Fruit fly (Drosophila melanogaster): ENCODE measurements around the gene Tdrd3.

Tdrd3 gene

dm6 chr3L:14757464-14758384 lies 28.9 kb upstream of the Tdrd3 start, which contains the start of gene CG42507 (continued):
- TF ChIP-seq exex (tag; optimal IDR thresholded peaks at IDR 0.05), result peak; percentile 43
- TF ChIP-seq gcm2 (GFP tag; optimal IDR thresholded peaks at IDR 0.05), result no peak
- peak; percentile 30 for TF ChIP-seq tap (tag; optimal IDR thresholded peaks at IDR 0.05)
- TF ChIP-seq CG3163 (GFP tag; optimal IDR thresholded peaks at IDR 0.05), result peak; percentile 91
- no peak for TF ChIP-seq CG13123 (GFP tag; optimal IDR thresholded peaks at IDR 0.05)
- no peak for TF ChIP-seq CG7963 (GFP tag; IDR thresholded peaks at IDR 0.05; ENCODE audit: partially characterized antibody)
- no peak for TF ChIP-seq jigr1 (GFP tag; IDR thresholded peaks at IDR 0.05)
- TF ChIP-seq lola (GFP tag; optimal IDR thresholded peaks at IDR 0.05), result no peak
- TF ChIP-seq Optix (GFP tag; IDR thresholded peaks at IDR 0.05), result no peak
- peak; percentile 19; the same call in 1 of the 2 replicates for TF ChIP-seq ranshi (GFP tag; IDR thresholded peaks at IDR 0.05)
- no peak; the same call in 2 of the 3 replicates for TF ChIP-seq gce (GFP tag; IDR thresholded peaks at IDR 0.05)
- peak; percentile 3 for TF ChIP-seq Dip3 (GFP tag; optimal IDR thresholded peaks at IDR 0.05)
- peak; percentile 46 for TF ChIP-seq Mes4 (GFP tag; optimal IDR thresholded peaks at IDR 0.05)
- TF ChIP-seq Dfd (GFP tag; optimal IDR thresholded peaks at IDR 0.05), result no peak
- peak; percentile 66; the same call in 1 of the 2 replicates for TF ChIP-seq Xrp1 (GFP tag; IDR thresholded peaks at IDR 0.05)
- TF ChIP-seq wor (GFP tag; IDR thresholded peaks at IDR 0.05), result no peak
- TF ChIP-seq zf30C (GFP tag; optimal IDR thresholded peaks at IDR 0.05), result peak; percentile 41
- no peak for TF ChIP-seq ssp (GFP tag; IDR thresholded peaks at IDR 0.05)
- 0 out of 4 replicates have a peak, but pooled peaks have one; percentile 26 for TF ChIP-seq Dll (GFP tag; IDR thresholded peaks at IDR 0.05; ENCODE audit: partially characterized antibody)
- no peak for TF ChIP-seq Chrac-16 (GFP tag; optimal IDR thresholded peaks at IDR 0.05)
- peak; percentile 14 for TF ChIP-seq CG17359 (tag; optimal IDR thresholded peaks at IDR 0.05)
- TF ChIP-seq BtbVII (GFP tag; optimal IDR thresholded peaks at IDR 0.05), result peak; percentile 63
- peak; percentile 46 for TF ChIP-seq CG4707 (GFP tag; optimal IDR thresholded peaks at IDR 0.05)
- no peak for TF ChIP-seq aop (GFP tag; IDR thresholded peaks at IDR 0.05)
- TF ChIP-seq Dip2 (GFP tag; IDR thresholded peaks at IDR 0.05), result no peak
- peak; percentile 34 for TF ChIP-seq ash1 (GFP tag; optimal IDR thresholded peaks at IDR 0.05)
- TF ChIP-seq Drgx (GFP tag; IDR thresholded peaks at IDR 0.05), result 0 out of 2 replicates have a peak, but pooled peaks have one; percentile 8
- no peak for TF ChIP-seq stwl (tag; optimal IDR thresholded peaks at IDR 0.05)
- no peak for TF ChIP-seq prd (optimal IDR thresholded peaks at IDR 0.05)
- no peak for TF ChIP-seq prd (GFP tag; IDR thresholded peaks at IDR 0.05)
- TF ChIP-seq Tbp (GFP tag; optimal IDR thresholded peaks at IDR 0.05), result no peak
- no peak for TF ChIP-seq Atf3 (GFP tag; optimal IDR thresholded peaks at IDR 0.05)
- no peak for TF ChIP-seq Gug (GFP tag; IDR thresholded peaks at IDR 0.05)
- TF ChIP-seq vnd (GFP tag; IDR thresholded peaks at IDR 0.05; ENCODE audit: partially characterized antibody), result no peak
- no peak for TF ChIP-seq dimm (GFP tag; IDR thresholded peaks at IDR 0.05)
- TF ChIP-seq CG11085 (GFP tag; IDR thresholded peaks at IDR 0.05), result no peak
- TF ChIP-seq Bgb (GFP tag; IDR thresholded peaks at IDR 0.05; ENCODE audit: partially characterized antibody), result 0 out of 2 replicates have a peak, but pooled peaks have one; percentile 21
- peak; percentile 59 for TF ChIP-seq CG6689 (GFP tag; IDR thresholded peaks at IDR 0.05)
- TF ChIP-seq ci (GFP tag; IDR thresholded peaks at IDR 0.05), result peak; percentile 71; the same call in 2 of the 3 replicates
- TF ChIP-seq nom (GFP tag; optimal IDR thresholded peaks at IDR 0.05), result peak; percentile 65
- peak; percentile 11 for TF ChIP-seq CG14710 (tag; optimal IDR thresholded peaks at IDR 0.05)
- no peak for TF ChIP-seq Sox102F (GFP tag; optimal IDR thresholded peaks at IDR 0.05)
- no peak for TF ChIP-seq crc (GFP tag; optimal IDR thresholded peaks at IDR 0.05)
- no peak for TF ChIP-seq D19B (GFP tag; optimal IDR thresholded peaks at IDR 0.05)
- TF ChIP-seq HLHmδ (GFP tag; optimal IDR thresholded peaks at IDR 0.05), result peak; percentile 82
- TF ChIP-seq CG31224 (GFP tag; IDR thresholded peaks at IDR 0.05), result peak; percentile 41; the same call in 1 of the 2 replicates
- no peak for TF ChIP-seq CG9797 (GFP tag; optimal IDR thresholded peaks at IDR 0.05)
- no peak for TF ChIP-seq da (GFP tag; optimal IDR thresholded peaks at IDR 0.05)
- TF ChIP-seq crol (GFP tag; IDR thresholded peaks at IDR 0.05), result peak; percentile 85
